Fruit fly (Drosophila melanogaster): ENCODE measurements around the gene Rchy1.

DNA sequence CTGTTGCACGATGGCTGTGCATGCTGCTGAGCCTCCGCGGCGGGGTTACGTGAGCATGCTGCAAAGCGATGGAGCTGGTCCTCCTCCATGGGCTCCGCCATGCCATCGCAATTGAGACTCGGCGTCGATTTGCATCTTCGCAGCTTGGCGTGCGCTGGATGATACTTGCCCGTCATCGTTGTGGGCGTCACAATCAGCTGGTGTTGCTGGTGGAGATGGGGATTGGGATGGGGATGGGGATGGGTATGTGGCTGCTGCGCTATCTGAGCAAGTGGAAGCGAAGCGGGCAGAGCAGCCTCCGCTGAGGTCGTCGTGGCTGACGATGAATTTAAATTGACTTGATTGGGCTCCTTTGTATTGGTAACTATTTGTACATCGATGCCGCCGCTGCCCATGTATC lies 2.1 kb downstream of the Rchy1 start:
- TF ChIP-seq CG4496 (GFP tag; IDR thresholded peaks at IDR 0.05), result no peak
- TF ChIP-seq Pif1B (GFP tag; optimal IDR thresholded peaks at IDR 0.05), result no peak
